Worm (Caenorhabditis elegans) whole organism, young adult: Measurements from ENCODE around the gene F37C12.10.

ENCODE experiments used
- B0336.3 ChIP-seq: fragments of 200-800 bp; sonication (Bioruptor generic); IDR thresholded peaks from 2 replicates; pipeline ENCODE4 v1.3.6; 2022; ENCODE audit warnings: missing genetic modification characterization, missing compliant biosample characterization
- C06A6.2 ChIP-seq: fragments of 200-800 bp; sonication (Bioruptor generic); conservative IDR thresholded peaks from 2 replicates; pipeline ENCODE4 v1.3.6; 2022; ENCODE audit warnings: missing genetic modification characterization, missing compliant biosample characterization
- F57A8.1 ChIP-seq: fragments of 200-800 bp; sonication (Bioruptor generic); optimal IDR thresholded peaks from 2 replicates; lab custom pipeline; 2018; ENCODE audit warnings: mild to moderate bottlenecking, missing genetic modification characterization, moderate library complexity, missing compliant biosample characterization
- K11D2.4 ChIP-seq: fragments of 200-800 bp; sonication (Bioruptor generic); IDR thresholded peaks from 2 replicates; pipeline ENCODE4 v1.3.6; 2022; ENCODE audit warnings: missing genetic modification reagents, missing genetic modification characterization, missing compliant biosample characterization
- K12H6.12 ChIP-seq: fragments of 200-800 bp; sonication (Bioruptor generic); optimal IDR thresholded peaks from 2 replicates; lab custom pipeline; 2018; ENCODE audit warnings: mild to moderate bottlenecking, missing genetic modification characterization, missing compliant biosample characterization
- Y53G8AR.9 ChIP-seq: fragments of 200-800 bp; sonication (Bioruptor generic); conservative IDR thresholded peaks from 2 replicates; pipeline ENCODE4 v1.3.6; 2022; ENCODE audit warnings: missing genetic modification reagents, missing genetic modification characterization, missing compliant biosample characterization
- ZK185.1 ChIP-seq: sonication (generic microtip); optimal IDR thresholded peaks from 2 replicates; lab custom pipeline; 2016; ENCODE audit warnings: mild to moderate bottlenecking, missing genetic modification characterization, missing compliant biosample characterization; ENCODE audit not compliant: poor library complexity, severe bottlenecking
- aptf-2 ChIP-seq: fragments of 200-800 bp; sonication (Bioruptor generic); conservative IDR thresholded peaks from 2 replicates; pipeline ENCODE4 v1.3.6; 2022; ENCODE audit warnings: missing genetic modification reagents, missing genetic modification characterization, missing compliant biosample characterization
- atf-7 ChIP-seq: sonication (generic microtip); optimal IDR thresholded peaks from 2 replicates; lab custom pipeline; 2017; ENCODE audit warnings: mild to moderate bottlenecking, missing genetic modification characterization, missing compliant biosample characterization
- athp-1 ChIP-seq: sonication (generic microtip); optimal IDR thresholded peaks from 2 replicates; lab custom pipeline; 2017; ENCODE audit warnings: mild to moderate bottlenecking, missing genetic modification characterization, missing compliant biosample characterization
- attf-3 ChIP-seq: fragments of 200-800 bp; sonication (Bioruptor generic); conservative IDR thresholded peaks from 2 replicates; pipeline ENCODE4 v1.3.6; 2022; ENCODE audit warnings: missing genetic modification reagents, missing genetic modification characterization, missing compliant biosample characterization
- attf-5 ChIP-seq: fragments of 200-800 bp; sonication (Bioruptor generic); optimal IDR thresholded peaks from 2 replicates; lab custom pipeline; 2018; ENCODE audit warnings: mild to moderate bottlenecking, missing genetic modification characterization, missing compliant biosample characterization
- attf-6 ChIP-seq: fragments of 200-800 bp; sonication (Bioruptor generic); IDR thresholded peaks from 2 replicates; pipeline ENCODE4 v1.3.6; 2022; ENCODE audit warnings: missing genetic modification reagents, missing genetic modification characterization, missing compliant biosample characterization
- cebp-1 ChIP-seq, 2 experiments: fragments of 200-800 bp in 1 of 2; sonication (Bioruptor generic) in 1 of 2; sonication (generic microtip) in 1 of 2; IDR thresholded peaks in 1 of 2; optimal IDR thresholded peaks in 1 of 2; 2 replicates each; pipeline versions ENCODE4 v1.3.6 to Lab custom; 2017 to 2022; ENCODE audit warnings: missing compliant biosample characterization in 2 of 2, missing genetic modification characterization in 2 of 2, mild to moderate bottlenecking in 1 of 2, missing genetic modification reagents in 1 of 2, moderate library complexity in 1 of 2
- ceh-27 ChIP-seq: fragments of 200-800 bp; sonication (Bioruptor generic); optimal IDR thresholded peaks from 2 replicates; lab custom pipeline; 2018; ENCODE audit warnings: mild to moderate bottlenecking, missing genetic modification characterization, moderate library complexity, missing compliant biosample characterization
- chd-7 ChIP-seq: sonication (generic microtip); optimal IDR thresholded peaks from 2 replicates; lab custom pipeline; 2016; ENCODE audit warnings: mild to moderate bottlenecking, missing genetic modification characterization, moderate library complexity, missing compliant biosample characterization
- die-1 ChIP-seq: sonication (generic microtip); optimal IDR thresholded peaks from 2 replicates; lab custom pipeline; 2016; ENCODE audit warnings: missing genotype, mild to moderate bottlenecking, missing genetic modification characterization, missing compliant biosample characterization
- dox-1 ChIP-seq: fragments of 200-800 bp; sonication (Bioruptor generic); IDR thresholded peaks from 2 replicates; pipeline ENCODE4 v1.3.6; 2022; ENCODE audit warnings: missing genetic modification reagents, missing genetic modification characterization, missing compliant biosample characterization
- dpff-1 ChIP-seq: sonication (generic microtip); optimal IDR thresholded peaks from 2 replicates; lab custom pipeline; 2017; ENCODE audit warnings: mild to moderate bottlenecking, missing genetic modification characterization, missing compliant biosample characterization
- ekl-4 ChIP-seq: fragments of 200-800 bp; sonication (Bioruptor generic); IDR thresholded peaks from 2 replicates; pipeline ENCODE4 v1.3.6; 2022; ENCODE audit warnings: missing genetic modification reagents, missing genetic modification characterization, missing compliant biosample characterization
- gei-17 ChIP-seq: fragments of 200-800 bp; sonication (Bioruptor generic); optimal IDR thresholded peaks from 2 replicates; lab custom pipeline; 2018; ENCODE audit warnings: mild to moderate bottlenecking, missing genetic modification characterization, missing compliant biosample characterization
- hlh-12 ChIP-seq: sonication (generic microtip); optimal IDR thresholded peaks from 2 replicates; lab custom pipeline; 2016; ENCODE audit warnings: missing genetic modification characterization, missing compliant biosample characterization
- hmg-1.2 ChIP-seq: fragments of 200-800 bp; sonication (Bioruptor generic); IDR thresholded peaks from 2 replicates; pipeline ENCODE4 v1.3.6; 2022; ENCODE audit warnings: missing genetic modification reagents, missing genetic modification characterization, missing compliant biosample characterization
- hsf-1 ChIP-seq: fragments of 200-800 bp; sonication (Bioruptor generic); IDR thresholded peaks from 2 replicates; pipeline ENCODE4 v1.3.6; 2022; ENCODE audit warnings: missing genetic modification reagents, missing genetic modification characterization, missing compliant biosample characterization
- let-526 ChIP-seq: fragments of 200-800 bp; sonication (Bioruptor generic); IDR thresholded peaks from 2 replicates; pipeline ENCODE4 v1.3.6; 2022; ENCODE audit warnings: missing genetic modification reagents, missing genetic modification characterization, missing compliant biosample characterization
- let-607 ChIP-seq, 2 experiments: fragments of 200-800 bp in 1 of 2; sonication (Bioruptor generic) in 1 of 2; sonication (generic microtip) in 1 of 2; optimal IDR thresholded peaks; 2 replicates each; lab custom pipeline; 2016 to 2018; ENCODE audit warnings: mild to moderate bottlenecking in 2 of 2, missing compliant biosample characterization in 2 of 2, missing genetic modification characterization in 2 of 2, moderate library complexity in 2 of 2, missing genotype in 1 of 2
- lin-26 ChIP-seq: fragments of 200-800 bp; sonication (Bioruptor generic); IDR thresholded peaks from 2 replicates; pipeline ENCODE4 v1.3.6; 2022; ENCODE audit warnings: missing genetic modification reagents, missing genetic modification characterization, missing compliant biosample characterization
- lin-35 ChIP-seq, 3 experiments: fragments of 150-350 bp in 2 of 3; sonication (generic microtip) in 1 of 3; optimal IDR thresholded peaks; 2 replicates each; lab custom pipeline; 2014 to 2018; ENCODE audit warnings: missing biosample characterization in 3 of 3, missing genetic modification characterization in 3 of 3, missing genetic modification reagents in 3 of 3
- lin-40 ChIP-seq: sonication (generic microtip); optimal IDR thresholded peaks from 2 replicates; lab custom pipeline; 2016; ENCODE audit warnings: missing genetic modification characterization, mild to moderate bottlenecking, missing compliant biosample characterization, missing genotype, missing genetic modification reagents
- lin-54 ChIP-seq: fragments of 200-800 bp; sonication (Bioruptor generic); optimal IDR thresholded peaks from 2 replicates; lab custom pipeline; 2018; ENCODE audit warnings: mild to moderate bottlenecking, missing genetic modification characterization, missing compliant biosample characterization
- lsy-27 ChIP-seq: sonication (generic microtip); optimal IDR thresholded peaks from 2 replicates; lab custom pipeline; 2017; ENCODE audit warnings: missing genetic modification characterization, mild to moderate bottlenecking, missing compliant biosample characterization, antibody characterized with exemption, missing genotype, borderline replicate concordance; ENCODE audit not compliant: insufficient read depth
- madf-10 ChIP-seq: sonication (generic microtip); optimal IDR thresholded peaks from 2 replicates; lab custom pipeline; 2016; ENCODE audit warnings: mild to moderate bottlenecking, missing genetic modification characterization, missing compliant biosample characterization
- mes-4 ChIP-seq: sonication (generic microtip); optimal IDR thresholded peaks from 2 replicates; lab custom pipeline; 2016; ENCODE audit warnings: missing genotype, missing genetic modification characterization, missing compliant biosample characterization
- mxl-1 ChIP-seq: sonication (generic microtip); optimal IDR thresholded peaks from 2 replicates; lab custom pipeline; 2016; ENCODE audit warnings: missing genetic modification characterization, missing compliant biosample characterization
- nfyb-1 ChIP-seq: fragments of 200-800 bp; sonication (Bioruptor generic); IDR thresholded peaks from 2 replicates; pipeline ENCODE4 v1.3.6; 2022; ENCODE audit warnings: missing genetic modification reagents, missing genetic modification characterization, missing compliant biosample characterization
- nhr-80 ChIP-seq: sonication (generic microtip); optimal IDR thresholded peaks from 2 replicates; lab custom pipeline; 2016; ENCODE audit warnings: missing genetic modification characterization, missing compliant biosample characterization
- pbrm-1 ChIP-seq: fragments of 200-800 bp; sonication (Bioruptor generic); IDR thresholded peaks from 2 replicates; pipeline ENCODE4 v1.3.6; 2022; ENCODE audit warnings: missing genetic modification reagents, missing genetic modification characterization, missing compliant biosample characterization
- repo-1 ChIP-seq: sonication (generic microtip); optimal IDR thresholded peaks from 2 replicates; lab custom pipeline; 2017; ENCODE audit warnings: mild to moderate bottlenecking, missing genetic modification characterization, missing compliant biosample characterization
- snpc-1.3 ChIP-seq: sonication (generic microtip); optimal IDR thresholded peaks from 2 replicates; lab custom pipeline; 2017; ENCODE audit warnings: missing genetic modification characterization, mild to moderate bottlenecking, missing compliant biosample characterization, antibody characterized with exemption, moderate library complexity, missing genotype, missing genetic modification reagents; ENCODE audit not compliant: insufficient read depth
- snpc-3.4 ChIP-seq: sonication (generic microtip); optimal IDR thresholded peaks from 2 replicates; lab custom pipeline; 2017; ENCODE audit warnings: missing genetic modification characterization, mild to moderate bottlenecking, missing compliant biosample characterization, antibody characterized with exemption, moderate library complexity, missing genotype, missing genetic modification reagents
- snpc-4 ChIP-seq, 5 experiments: fragments of 150-350 bp in 1 of 5; sonication (generic microtip) in 4 of 5; optimal IDR thresholded peaks; 2 replicates each; lab custom pipeline; 2014 to 2018; ENCODE audit warnings: missing genetic modification characterization in 5 of 5, missing biosample characterization in 3 of 5, antibody characterized with exemption in 2 of 5, mild to moderate bottlenecking in 2 of 5, missing compliant biosample characterization in 2 of 5, missing genotype in 2 of 5, moderate library complexity in 2 of 5, missing genetic modification reagents in 1 of 5
- tbp1 ChIP-seq: fragments of 200-800 bp; sonication (Bioruptor generic); optimal IDR thresholded peaks from 2 replicates; lab custom pipeline; 2018; ENCODE audit warnings: mild to moderate bottlenecking, missing genetic modification characterization, missing compliant biosample characterization
- tbx-9 ChIP-seq: sonication (generic microtip); optimal IDR thresholded peaks from 2 replicates; lab custom pipeline; 2016; ENCODE audit warnings: borderline replicate concordance, missing genetic modification characterization, inconsistent platforms, missing compliant biosample characterization
- unc-62 ChIP-seq: fragments of 150-350 bp; optimal IDR thresholded peaks from 2 replicates; lab custom pipeline; 2014; ENCODE audit warnings: missing biosample characterization, missing genetic modification reagents, missing genetic modification characterization
- ztf-25 ChIP-seq: fragments of 200-800 bp; sonication (Bioruptor generic); IDR thresholded peaks from 2 replicates; pipeline ENCODE4 v1.3.6; 2022; ENCODE audit warnings: missing genetic modification reagents, missing genetic modification characterization, missing compliant biosample characterization
- ztf-26 ChIP-seq: sonication (generic microtip); optimal IDR thresholded peaks from 2 replicates; lab custom pipeline; 2017; ENCODE audit warnings: missing genetic modification characterization, missing compliant biosample characterization

Gene F37C12.10

ce11 chrIII:7153747-7154238 lies 34.4 kb downstream of the F37C12.10 start, which contains the start of gene ogt-1:
Gene ogt-1 (minus strand): TSS chrIII:7153797.
- TF ChIP-seq tbp1 (GFP tag; lab: Kevin White, UChicago) (peak; percentile 52), hlh-12 (no peak), dpff-1 (tag; lab: Kevin White, UChicago) (no peak), ztf-26 (tag; lab: Kevin White, UChicago) (peak; percentile 59), K12H6.12 (tag; lab: Kevin White, UChicago) (peak; percentile 63), lin-35 (GFP tag; optimal IDR thresholded peaks at IDR 0.05; lab: Kevin White, UChicago) (peak in 1 of 3 experiments; percentile 71), attf-5 (peak; percentile 44), lin-40 (tag; lab: Kevin White, UChicago) (peak; percentile 84), aptf-2 (GFP tag; lab: Robert Waterston, UW) (peak; percentile 59), B0336.3 (GFP tag; lab: Robert Waterston, UW) (0 out of 2 replicates have a peak, but pooled peaks have one; percentile 38), nhr-80 (peak; percentile 4), athp-1 (tag; lab: Kevin White, UChicago) (peak; percentile 13), attf-6 (GFP tag; lab: Robert Waterston, UW) (no peak), snpc-3.4 (peak; percentile 64), Y53G8AR.9 (GFP tag; lab: Robert Waterston, UW) (0 out of 2 replicates have a peak, but pooled peaks have one; percentile 48), tbx-9 (tag; lab: Kevin White, UChicago) (no peak), K11D2.4 (GFP tag; lab: Robert Waterston, UW) (peak; percentile 58; the same call in 1 of the 2 replicates), gei-17 (GFP tag; lab: Kevin White, UChicago) (peak; percentile 32), lin-26 (GFP tag; lab: Robert Waterston, UW) (no peak), hmg-1.2 (GFP tag; lab: Robert Waterston, UW) (peak; percentile 89), unc-62 (GFP tag; lab: Kevin White, UChicago) (peak; percentile 28), ceh-27 (peak; percentile 76), die-1 (tag; lab: Kevin White, UChicago) (peak; percentile 15), F57A8.1 (no peak), snpc-4 (GFP tag; optimal IDR thresholded peaks at IDR 0.05; lab: Kevin White, UChicago) (no peak), snpc-4 (tag; optimal IDR thresholded peaks at IDR 0.05; lab: Kevin White, UChicago) (peak in 2 of 4 experiments; percentile 56 to 69), ekl-4 (GFP tag; lab: Robert Waterston, UW) (peak; percentile 69), attf-3 (no peak), repo-1 (tag; lab: Kevin White, UChicago) (peak; percentile 4), let-607 (tag; optimal IDR thresholded peaks at IDR 0.05; lab: Kevin White, UChicago) (peak in 1 of 2 experiments; percentile 2), let-526 (GFP tag; lab: Robert Waterston, UW) (no peak), hsf-1 (0 out of 2 replicates have a peak, but pooled peaks have one; percentile 6), C06A6.2 (GFP tag; lab: Robert Waterston, UW) (peak; percentile 65; the same call in 1 of the 2 replicates), lsy-27 (no peak), lin-54 (GFP tag; lab: Kevin White, UChicago) (peak; percentile 55), cebp-1 (GFP tag; IDR thresholded peaks at IDR 0.05; lab: Robert Waterston, UW) (no peak), cebp-1 (tag; optimal IDR thresholded peaks at IDR 0.05; lab: Kevin White, UChicago) (peak; percentile 67), madf-10 (tag; lab: Kevin White, UChicago) (peak; percentile 5), snpc-1.3 (no peak), dox-1 (GFP tag; lab: Robert Waterston, UW) (peak; percentile 65), ZK185.1 (tag; lab: Kevin White, UChicago) (peak; percentile 32), pbrm-1 (GFP tag; lab: Robert Waterston, UW) (peak; percentile 42; the same call in 1 of the 2 replicates), nfyb-1 (GFP tag; lab: Robert Waterston, UW) (peak; percentile 57), ztf-25 (no peak), atf-7 (peak; percentile 75), mxl-1 (tag; lab: Kevin White, UChicago) (no peak), mes-4 (tag; lab: Kevin White, UChicago) (no peak), chd-7 (tag; lab: Kevin White, UChicago) (peak; percentile 25)
